Worm (Caenorhabditis elegans) whole organism, L2 larva: ENCODE data around the gene nhr-123.

ENCODE experiments used
- ama-1 ChIP-seq: fragments of 150-350 bp; optimal IDR thresholded peaks from 2 replicates; lab custom pipeline; 2018; ENCODE audit warnings: inconsistent platforms
- blmp-1 ChIP-seq: sonication (generic microtip); optimal IDR thresholded peaks from 2 replicates; lab custom pipeline; 2017; ENCODE audit warnings: missing genetic modification characterization, mild to moderate bottlenecking, missing compliant biosample characterization, antibody characterized with exemption, moderate library complexity; ENCODE audit not compliant: insufficient read depth
- dmd-4 ChIP-seq: sonication (generic microtip); optimal IDR thresholded peaks from 2 replicates; lab custom pipeline; 2017; ENCODE audit warnings: missing biosample characterization, missing genetic modification characterization
- lin-39 ChIP-seq: fragments of 150-350 bp; optimal IDR thresholded peaks from 2 replicates; lab custom pipeline; 2014; ENCODE audit warnings: missing biosample characterization, missing genetic modification reagents, missing genetic modification characterization
- lsy-2 ChIP-seq, 2 experiments: fragments of 150-350 bp in 1 of 2; sonication (generic microtip) in 1 of 2; optimal IDR thresholded peaks; 2 replicates each; lab custom pipeline; 2014 to 2017; ENCODE audit warnings: missing biosample characterization in 2 of 2, missing genetic modification characterization in 2 of 2

DNA sequence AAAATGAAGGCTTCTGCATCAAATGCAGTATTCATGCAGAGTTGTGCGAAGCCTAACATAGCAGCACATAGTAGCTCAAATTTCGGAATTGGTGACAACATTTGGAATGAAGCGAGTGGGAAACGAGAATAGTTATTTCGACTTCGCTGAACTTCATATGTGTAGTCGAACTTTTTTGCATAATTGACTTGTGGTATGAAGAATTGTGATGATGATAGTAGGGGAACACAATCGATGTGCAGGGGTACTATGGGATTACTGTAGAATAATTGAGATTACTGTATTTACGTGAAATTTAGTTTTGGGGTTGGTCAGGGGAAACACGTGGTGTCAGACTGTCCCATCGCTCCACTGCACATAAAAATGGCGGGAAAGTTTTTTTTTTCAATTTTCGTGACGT, 10.3 kb upstream of the nhr-123 start, which contains the start of gene B0554.7:
- TF ChIP-seq lin-39 (tag; lab: Kevin White, UChicago) (no peak), ama-1 (lab: Kevin White, UChicago) (no peak), blmp-1 (tag; lab: Kevin White, UChicago) (no peak), dmd-4 (tag; lab: Kevin White, UChicago) (no peak), lsy-2 (tag; optimal IDR thresholded peaks at IDR 0.05; lab: Kevin White, UChicago) (no peak)
